Worm (Caenorhabditis elegans) whole organism, late embryonic: ENCODE measurements around the gene cor-1.

ENCODE experiments used
- K09A11.1 ChIP-seq: sonication (generic microtip); optimal IDR thresholded peaks from 2 replicates; lab custom pipeline; 2017; ENCODE audit warnings: antibody characterized with exemption, mild to moderate bottlenecking, missing genetic modification characterization, missing compliant biosample characterization; ENCODE audit not compliant: insufficient read depth
- ceh-18 ChIP-seq: sonication (generic microtip); optimal IDR thresholded peaks from 2 replicates; lab custom pipeline; 2016; ENCODE audit warnings: missing genetic modification characterization, missing compliant biosample characterization
- ceh-2 ChIP-seq: sonication (generic microtip); optimal IDR thresholded peaks from 2 replicates; lab custom pipeline; 2016; ENCODE audit warnings: missing genotype, missing genetic modification characterization, missing compliant biosample characterization
- dve-1 ChIP-seq: sonication (generic microtip); optimal IDR thresholded peaks from 2 replicates; lab custom pipeline; 2017; ENCODE audit warnings: antibody characterized with exemption, mild to moderate bottlenecking, missing genetic modification characterization, missing compliant biosample characterization
- pha-4 ChIP-seq: fragments of 150-350 bp; optimal IDR thresholded peaks from 2 replicates; lab custom pipeline; 2018; ENCODE audit warnings: missing biosample characterization, missing genetic modification reagents, missing genetic modification characterization
- rnt-1 ChIP-seq: sonication (generic microtip); optimal IDR thresholded peaks from 2 replicates; lab custom pipeline; 2016; ENCODE audit warnings: missing genetic modification characterization, missing compliant biosample characterization

- TF ChIP-seq K09A11.1 (tag; lab: Kevin White, UChicago) (no peak), rnt-1 (no peak), ceh-18 (tag; lab: Kevin White, UChicago) (no peak), pha-4 (tag; lab: Kevin White, UChicago) (no peak), dve-1 (no peak), ceh-2 (tag; lab: Kevin White, UChicago) (no peak)
Measured at ce11 chrIII:10238448-10239154, 10.3 kb upstream of the cor-1 start, which contains the start of gene Y70G10A.3.
